Fruit fly (Drosophila melanogaster): ENCODE data around the gene CG16989.

Gene CG16989

DNA sequence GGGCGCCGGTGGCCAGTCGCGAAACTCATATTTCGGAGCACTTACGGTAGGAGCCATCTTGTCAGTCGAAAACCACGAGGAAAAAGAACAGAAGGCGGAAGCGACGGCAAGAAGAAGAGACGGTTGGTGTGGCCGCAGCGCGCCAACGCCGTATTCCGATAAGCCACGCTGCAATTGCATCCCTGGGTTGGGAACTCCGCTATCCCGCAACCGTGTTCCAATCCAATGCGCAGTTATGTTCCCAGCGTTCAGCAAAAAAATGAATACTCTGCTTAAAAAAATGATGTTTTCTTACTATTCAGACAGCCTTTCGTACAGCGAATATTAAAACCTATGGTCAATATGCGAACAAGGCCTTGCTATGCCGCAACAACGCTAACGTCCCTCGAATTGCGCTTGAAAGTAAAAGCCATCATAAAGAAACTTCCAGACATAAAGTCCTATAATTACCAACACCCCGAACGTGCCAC lies 27.9 kb upstream of the CG16989 start, which contains the start of gene RpL22 (continued):
- peak; percentile 95 for TF ChIP-seq CG7987 (GFP tag; optimal IDR thresholded peaks at IDR 0.05)
- TF ChIP-seq hkb (optimal IDR thresholded peaks at IDR 0.05) = no peak
- peak; percentile 87 for TF ChIP-seq hkb (GFP tag; IDR thresholded peaks at IDR 0.05)
- peak; percentile 44 for TF ChIP-seq CG30020 (tag; optimal IDR thresholded peaks at IDR 0.05)
- TF ChIP-seq CG15479 (GFP tag; optimal IDR thresholded peaks at IDR 0.05) = no peak
- peak; percentile 77 for TF ChIP-seq CG16863 (GFP tag; optimal IDR thresholded peaks at IDR 0.05)
- peak; percentile 93 for TF ChIP-seq CG8089 (GFP tag; optimal IDR thresholded peaks at IDR 0.05)
- peak; percentile 79 for TF ChIP-seq CG8924 (tag; optimal IDR thresholded peaks at IDR 0.05)
- TF ChIP-seq Ravus (GFP tag; IDR thresholded peaks at IDR 0.05) = peak; percentile 21; the same call in 1 of the 2 replicates
- peak; percentile 79 for TF ChIP-seq CG13123 (GFP tag; optimal IDR thresholded peaks at IDR 0.05)
- TF ChIP-seq crp (GFP tag; optimal IDR thresholded peaks at IDR 0.05) = peak in 1 of 2 experiments; percentile 67
- TF ChIP-seq pita (GFP tag; optimal IDR thresholded peaks at IDR 0.05) = peak; percentile 95
- peak; percentile 72 for TF ChIP-seq kni (GFP tag; optimal IDR thresholded peaks at IDR 0.05)
- peak; percentile 78 for TF ChIP-seq CG1024 (GFP tag; IDR thresholded peaks at IDR 0.05)
- TF ChIP-seq Max (GFP tag; optimal IDR thresholded peaks at IDR 0.05) = peak; percentile 89
- TF ChIP-seq pnt (GFP tag; optimal IDR thresholded peaks at IDR 0.05) = peak; percentile 68
- TF ChIP-seq CG4617 (GFP tag; optimal IDR thresholded peaks at IDR 0.05; ENCODE audit: borderline replicate concordance) = peak; percentile 81
- peak; percentile 97 for TF ChIP-seq CG33213 (GFP tag; optimal IDR thresholded peaks at IDR 0.05)
- TF ChIP-seq CoRest (tag; optimal IDR thresholded peaks at IDR 0.05) = peak; percentile 75
- TF ChIP-seq CG17328 (GFP tag; IDR thresholded peaks at IDR 0.05) = peak; percentile 93
- TF ChIP-seq row (GFP tag; IDR thresholded peaks at IDR 0.05) = peak; percentile 51; the same call in 2 of the 3 replicates
- TF ChIP-seq salm (tag; optimal IDR thresholded peaks at IDR 0.05) = peak; percentile 68
- no peak for TF ChIP-seq Doc3 (GFP tag; IDR thresholded peaks at IDR 0.05; ENCODE audit: partially characterized antibody)
- peak; percentile 79 for TF ChIP-seq ranshi (GFP tag; IDR thresholded peaks at IDR 0.05)
- peak; percentile 91 for TF ChIP-seq BtbVII (GFP tag; optimal IDR thresholded peaks at IDR 0.05)
- peak; percentile 85 for TF ChIP-seq rib (GFP tag; IDR thresholded peaks at IDR 0.05)
- peak; percentile 79; the same call in 2 of the 3 replicates for TF ChIP-seq Optix (GFP tag; IDR thresholded peaks at IDR 0.05)
- TF ChIP-seq sug (tag; optimal IDR thresholded peaks at IDR 0.05) = peak; percentile 77
- peak; percentile 44 for TF ChIP-seq az2 (GFP tag; optimal IDR thresholded peaks at IDR 0.05)
- peak; percentile 75 for TF ChIP-seq Antp (GFP tag; optimal IDR thresholded peaks at IDR 0.05)
- peak; percentile 44; the same call in 1 of the 2 replicates for TF ChIP-seq Nf-YA (GFP tag; IDR thresholded peaks at IDR 0.05)
- peak; percentile 72 for TF ChIP-seq CG4820 (GFP tag; optimal IDR thresholded peaks at IDR 0.05)
- peak; percentile 94 for TF ChIP-seq CG14710 (tag; optimal IDR thresholded peaks at IDR 0.05)
- TF ChIP-seq pho (GFP tag; optimal IDR thresholded peaks at IDR 0.05) = peak; percentile 90
- TF ChIP-seq repo (GFP tag; optimal IDR thresholded peaks at IDR 0.05) = peak; percentile 88
- TF ChIP-seq CkIIα-i1 (GFP tag; IDR thresholded peaks at IDR 0.05) = 0 out of 2 replicates have a peak, but pooled peaks have one; percentile 35
- TF ChIP-seq CG17385 (GFP tag; optimal IDR thresholded peaks at IDR 0.05) = peak; percentile 96
- TF ChIP-seq scrt (GFP tag; optimal IDR thresholded peaks at IDR 0.05) = peak; percentile 86
- peak; percentile 79 for TF ChIP-seq lilli (GFP tag; optimal IDR thresholded peaks at IDR 0.05)
- TF ChIP-seq dmrt11E (tag; optimal IDR thresholded peaks at IDR 0.05) = peak; percentile 74
- TF ChIP-seq CG31365 (tag; optimal IDR thresholded peaks at IDR 0.05) = peak; percentile 83
- peak; percentile 62 for TF ChIP-seq Oaz (GFP tag; IDR thresholded peaks at IDR 0.05)
- TF ChIP-seq gsb-n (tag; optimal IDR thresholded peaks at IDR 0.05) = peak; percentile 80
- TF ChIP-seq chn (GFP tag; optimal IDR thresholded peaks at IDR 0.05) = peak; percentile 82
- TF ChIP-seq CG11695 (GFP tag; IDR thresholded peaks at IDR 0.05) = peak; percentile 68
- peak; percentile 42 for TF ChIP-seq CG3838 (GFP tag; optimal IDR thresholded peaks at IDR 0.05)
- no peak for TF ChIP-seq nerfin-2 (GFP tag; IDR thresholded peaks at IDR 0.05; ENCODE audit: partially characterized antibody)
- TF ChIP-seq gcm2 (GFP tag; optimal IDR thresholded peaks at IDR 0.05) = peak; percentile 80
- TF ChIP-seq Poxn (GFP tag; IDR thresholded peaks at IDR 0.05) = no peak
- peak; percentile 70 for TF ChIP-seq GATAe (GFP tag; conservative IDR thresholded peaks at IDR 0.05)
- TF ChIP-seq gt (GFP tag; IDR thresholded peaks at IDR 0.05) = peak; percentile 63; the same call in 1 of the 2 replicates
